3 fruit fly cellular contexts compared by ENCODE assay signal in the genomic region with DNA sequence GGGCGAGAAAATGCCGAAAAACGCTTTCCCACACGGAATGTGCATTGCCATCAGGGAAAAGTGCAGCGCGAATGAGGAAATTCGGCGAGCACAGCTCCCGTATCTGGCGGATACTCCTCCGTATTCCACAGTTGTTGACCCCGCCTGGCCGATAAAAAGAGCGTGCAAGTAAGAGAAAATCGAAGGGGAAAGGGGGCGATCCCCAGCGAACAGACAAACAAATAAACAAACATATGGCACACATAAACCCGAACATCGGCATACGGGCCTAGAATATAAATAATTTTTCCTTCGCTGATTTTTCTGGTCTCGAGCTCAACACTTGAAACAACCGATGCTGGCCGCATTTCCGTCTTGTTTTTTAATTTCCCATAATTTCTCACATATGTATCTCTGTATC.
A peak's percentile ranks its signal among the peaks of the same experiment; 100 is the strongest.
TF ChIP-seq lines count a peak whose summit lies in the region.

No protein-coding gene starts in this region.

- TF ChIP-seq CTCF in whole organism, embryonic (GFP tag; optimal IDR thresholded peaks at IDR 0.05; lab: Kevin White, UChicago): no peak

TF ChIP-seq in whole organism, embryonic, 481 proteins besides CTCF, POLR2A, EP300 and RAD21 (continues in another document):
- TF ChIP-seq ewg (GFP tag; optimal IDR thresholded peaks at IDR 0.05; lab: Kevin White, UChicago): no peak
- TF ChIP-seq HmgD (GFP tag; optimal IDR thresholded peaks at IDR 0.05; lab: Kevin White, UChicago): no peak
- no peak for TF ChIP-seq CrebB (tag; optimal IDR thresholded peaks at IDR 0.05; lab: Kevin White, UChicago)
- TF ChIP-seq Mrtf (GFP tag; IDR thresholded peaks at IDR 0.05; lab: Robert Waterston, UW): no peak
- TF ChIP-seq dysf (GFP tag; IDR thresholded peaks at IDR 0.05; lab: Robert Waterston, UW): no peak
- TF ChIP-seq corto (GFP tag; optimal IDR thresholded peaks at IDR 0.05; lab: Kevin White, UChicago): no peak
- peak; percentile 66 for TF ChIP-seq twi (tag; optimal IDR thresholded peaks at IDR 0.05; lab: Kevin White, UChicago)
- TF ChIP-seq Deaf1 (tag; optimal IDR thresholded peaks at IDR 0.05; lab: Kevin White, UChicago): no peak
- TF ChIP-seq CG18262 (tag; optimal IDR thresholded peaks at IDR 0.05; lab: Kevin White, UChicago): no peak
- TF ChIP-seq Kr (GFP tag; optimal IDR thresholded peaks at IDR 0.05; lab: Kevin White, UChicago): no peak
- TF ChIP-seq sisA (GFP tag; IDR thresholded peaks at IDR 0.05; lab: Robert Waterston, UW): no peak
- no peak for TF ChIP-seq fd102C (GFP tag; optimal IDR thresholded peaks at IDR 0.05; lab: Kevin White, UChicago)
- TF ChIP-seq az2 (GFP tag; optimal IDR thresholded peaks at IDR 0.05; lab: Kevin White, UChicago): no peak
- TF ChIP-seq CG8359 (GFP tag; optimal IDR thresholded peaks at IDR 0.05; lab: Kevin White, UChicago; ENCODE audit: borderline replicate concordance): no peak
- TF ChIP-seq CHES-1-like (GFP tag; optimal IDR thresholded peaks at IDR 0.05; lab: Kevin White, UChicago): no peak
- no peak for TF ChIP-seq Nf-YB (GFP tag; optimal IDR thresholded peaks at IDR 0.05; lab: Kevin White, UChicago)
- no peak for TF ChIP-seq sens (GFP tag; lab: Kevin White, UChicago)
- no peak for TF ChIP-seq Trl (optimal IDR thresholded peaks at IDR 0.05; lab: Kevin White, UChicago)
- TF ChIP-seq Trl (GFP tag; optimal IDR thresholded peaks at IDR 0.05; lab: Kevin White, UChicago): no peak
- TF ChIP-seq dpn (GFP tag; optimal IDR thresholded peaks at IDR 0.05; lab: Kevin White, UChicago): no peak
- TF ChIP-seq CG12769 (tag; optimal IDR thresholded peaks at IDR 0.05; lab: Kevin White, UChicago): peak; percentile 50
- no peak for TF ChIP-seq CG32772 (GFP tag; IDR thresholded peaks at IDR 0.05; lab: Robert Waterston, UW)
- no peak for TF ChIP-seq Mes4 (GFP tag; optimal IDR thresholded peaks at IDR 0.05; lab: Kevin White, UChicago)
- TF ChIP-seq CG5245 (GFP tag; optimal IDR thresholded peaks at IDR 0.05; lab: Kevin White, UChicago): no peak
- no peak for TF ChIP-seq CG2129 (GFP tag; IDR thresholded peaks at IDR 0.05; lab: Robert Waterston, UW; ENCODE audit: partially characterized antibody)
- no peak for TF ChIP-seq psq (GFP tag; optimal IDR thresholded peaks at IDR 0.05; lab: Kevin White, UChicago)
- TF ChIP-seq ham (GFP tag; IDR thresholded peaks at IDR 0.05; lab: Robert Waterston, UW): no peak
- no peak for TF ChIP-seq crc (GFP tag; optimal IDR thresholded peaks at IDR 0.05; lab: Kevin White, UChicago)
- 0 out of 2 replicates have a peak, but pooled peaks have one; percentile 15 for TF ChIP-seq crol (GFP tag; IDR thresholded peaks at IDR 0.05; lab: Robert Waterston, UW)
- TF ChIP-seq CG3847 (GFP tag; IDR thresholded peaks at IDR 0.05; lab: Robert Waterston, UW): no peak

TF ChIP-seq in whole organism, prepupa, 60 proteins besides CTCF, POLR2A, EP300 and RAD21:
- peak; percentile 7 for TF ChIP-seq CG1621 (tag; optimal IDR thresholded peaks at IDR 0.05; lab: Kevin White, UChicago)
- TF ChIP-seq dac (GFP tag; optimal IDR thresholded peaks at IDR 0.05; lab: Kevin White, UChicago): no peak

TF ChIP-seq in whole organism, pupa, 21 proteins besides CTCF, POLR2A, EP300 and RAD21:
- no peak for TF ChIP-seq CG32121 (GFP tag; IDR thresholded peaks at IDR 0.05; lab: Robert Waterston, UW)
- TF ChIP-seq EcR (GFP tag; optimal IDR thresholded peaks at IDR 0.05; lab: Kevin White, UChicago): peak; percentile 73
